Fruit fly (Drosophila melanogaster): ENCODE data around the gene CG3982.

CG3982 gene

dm6 chr3L:9429665-9430607 is 12.7 kb upstream of the CG3982 start, which contains the start of the genes RpS17 and MTF-1:
Gene RpS17, minus strand, starts transcription at chr3L:9429821.
Gene MTF-1, plus strand, starts transcription at chr3L:9430312.
- peak; percentile 57 for TF ChIP-seq kah (GFP tag; optimal IDR thresholded peaks at IDR 0.05)
- peak; percentile 25 for TF ChIP-seq CG12942 (GFP tag; optimal IDR thresholded peaks at IDR 0.05)
- TF ChIP-seq Eip74EF (GFP tag; optimal IDR thresholded peaks at IDR 0.05) = peak in 1 of 2 experiments; percentile 73
- no peak for TF ChIP-seq CG16863 (GFP tag; optimal IDR thresholded peaks at IDR 0.05)
- TF ChIP-seq disco-r (GFP tag; optimal IDR thresholded peaks at IDR 0.05) = peak; percentile 39
- TF ChIP-seq hkb (optimal IDR thresholded peaks at IDR 0.05) = no peak
- peak; percentile 50 for TF ChIP-seq hkb (GFP tag; IDR thresholded peaks at IDR 0.05)
- TF ChIP-seq CG6272 (GFP tag; IDR thresholded peaks at IDR 0.05) = no peak
- peak; percentile 61 for TF ChIP-seq CG1024 (GFP tag; IDR thresholded peaks at IDR 0.05)
- TF ChIP-seq sqz (GFP tag; optimal IDR thresholded peaks at IDR 0.05) = peak; percentile 40
- TF ChIP-seq CG30431 (GFP tag; optimal IDR thresholded peaks at IDR 0.05) = peak; percentile 12
- no peak for TF ChIP-seq wor (GFP tag; IDR thresholded peaks at IDR 0.05)
- peak; percentile 35 for TF ChIP-seq CG8388 (GFP tag; optimal IDR thresholded peaks at IDR 0.05)
- peak; percentile 55 for TF ChIP-seq mirr (GFP tag; optimal IDR thresholded peaks at IDR 0.05)
- no peak for TF ChIP-seq toy (GFP tag; IDR thresholded peaks at IDR 0.05)
- TF ChIP-seq eve (GFP tag; optimal IDR thresholded peaks at IDR 0.05) = no peak
- TF ChIP-seq Dad (GFP tag; optimal IDR thresholded peaks at IDR 0.05) = peak; percentile 6
- TF ChIP-seq lab (GFP tag; optimal IDR thresholded peaks at IDR 0.05) = peak; percentile 75
- no peak for TF ChIP-seq ab (GFP tag; optimal IDR thresholded peaks at IDR 0.05)
- 0 out of 3 replicates have a peak, but pooled peaks have one; percentile 29 for TF ChIP-seq so (GFP tag; IDR thresholded peaks at IDR 0.05)
- TF ChIP-seq fd102C (GFP tag; optimal IDR thresholded peaks at IDR 0.05) = no peak
- TF ChIP-seq CG4404 (GFP tag; IDR thresholded peaks at IDR 0.05) = no peak
- TF ChIP-seq CG42726 (GFP tag; IDR thresholded peaks at IDR 0.05; ENCODE audit: partially characterized antibody) = no peak
- peak; percentile 30 for TF ChIP-seq CG15514 (GFP tag; optimal IDR thresholded peaks at IDR 0.05)
- TF ChIP-seq nom (GFP tag; optimal IDR thresholded peaks at IDR 0.05) = peak; percentile 80
- TF ChIP-seq B-H1 (GFP tag; IDR thresholded peaks at IDR 0.05) = peak; percentile 12; the same call in 1 of the 3 replicates
- TF ChIP-seq CG8359 (GFP tag; optimal IDR thresholded peaks at IDR 0.05; ENCODE audit: borderline replicate concordance) = no peak
- TF ChIP-seq Med (GFP tag) = peak; percentile 92
- peak; percentile 23 for TF ChIP-seq CG12299 (tag; optimal IDR thresholded peaks at IDR 0.05)
- peak; percentile 37 for TF ChIP-seq Hand (GFP tag; optimal IDR thresholded peaks at IDR 0.05)
- TF ChIP-seq Mes4 (GFP tag; optimal IDR thresholded peaks at IDR 0.05) = peak; percentile 78
- TF ChIP-seq maf-S (GFP tag; optimal IDR thresholded peaks at IDR 0.05) = peak; percentile 4
- TF ChIP-seq caup (GFP tag; optimal IDR thresholded peaks at IDR 0.05; ENCODE audit: severe bottlenecking) = peak; percentile 74
- peak; percentile 44; the same call in 2 of the 3 replicates for TF ChIP-seq H15 (GFP tag; IDR thresholded peaks at IDR 0.05)
- TF ChIP-seq CG11085 (GFP tag; IDR thresholded peaks at IDR 0.05) = 0 out of 2 replicates have a peak, but pooled peaks have one; percentile 30
- peak; percentile 88 for TF ChIP-seq sens (GFP tag)
- TF ChIP-seq CG4424 (GFP tag; optimal IDR thresholded peaks at IDR 0.05) = peak; percentile 18
- peak; percentile 50 for TF ChIP-seq CG1603 (tag; optimal IDR thresholded peaks at IDR 0.05)
- peak; percentile 53 for TF ChIP-seq slbo (GFP tag; IDR thresholded peaks at IDR 0.05)
- peak; percentile 45 for TF ChIP-seq CG10267 (tag; optimal IDR thresholded peaks at IDR 0.05)
- peak; percentile 41 for TF ChIP-seq Xbp1 (GFP tag; optimal IDR thresholded peaks at IDR 0.05)
- peak in 1 of 2 experiments; percentile 57 for TF ChIP-seq Pdp1 (GFP tag; optimal IDR thresholded peaks at IDR 0.05)
- peak; percentile 57 for TF ChIP-seq CG15269 (tag; optimal IDR thresholded peaks at IDR 0.05)
- no peak for TF ChIP-seq lov (optimal IDR thresholded peaks at IDR 0.05)
- TF ChIP-seq lov (GFP tag; IDR thresholded peaks at IDR 0.05) = peak; percentile 76; the same call in 2 of the 3 replicates
- TF ChIP-seq tio (GFP tag; optimal IDR thresholded peaks at IDR 0.05) = peak; percentile 47
- TF ChIP-seq CG15601 (tag; optimal IDR thresholded peaks at IDR 0.05) = peak; percentile 63
- TF ChIP-seq CG17829 (tag; optimal IDR thresholded peaks at IDR 0.05) = peak; percentile 28

Data from whole organism, embryonic.